Fruit fly (Drosophila melanogaster): ENCODE data around the gene PGRP-LD.

- TF ChIP-seq Oli (tag; optimal IDR thresholded peaks at IDR 0.05) (no peak), Asciz (GFP tag; optimal IDR thresholded peaks at IDR 0.05) (no peak), al (GFP tag; IDR thresholded peaks at IDR 0.05) (no peak), CG18476 (GFP tag; optimal IDR thresholded peaks at IDR 0.05) (no peak), CG1603 (tag; optimal IDR thresholded peaks at IDR 0.05) (no peak)
Measured at dm6 chr3L:5779476-5780401, at the start of gene PGRP-LD, which contains the start of the genes Myt1 and Pmi.
